Worm (Caenorhabditis elegans) whole organism, midembryonic: ENCODE measurements around the gene K07D4.6.

Experiments used
- T22C8.4 ChIP-seq: fragments of 200-800 bp; sonication (Bioruptor generic); IDR thresholded peaks from 2 replicates; pipeline ENCODE4 v1.3.6; 2022; ENCODE audit warnings: missing genetic modification characterization, missing compliant biosample characterization
- cog-1 ChIP-seq: sonication (generic microtip); optimal IDR thresholded peaks from 2 replicates; lab custom pipeline; 2016; ENCODE audit warnings: missing genetic modification characterization, missing compliant biosample characterization
- flt-1 ChIP-seq: fragments of 200-800 bp; sonication (Bioruptor generic); IDR thresholded peaks from 2 replicates; pipeline ENCODE4 v1.3.6; 2022; ENCODE audit warnings: missing genetic modification characterization, missing compliant biosample characterization
- klf-2 ChIP-seq: fragments of 200-800 bp; sonication (Bioruptor generic); conservative IDR thresholded peaks from 2 replicates; pipeline ENCODE4 v1.3.6; 2022; ENCODE audit warnings: missing genetic modification reagents, missing genetic modification characterization, missing compliant biosample characterization
- med-1 ChIP-seq: sonication (generic microtip); optimal IDR thresholded peaks from 2 replicates; lab custom pipeline; 2017; ENCODE audit warnings: missing genetic modification characterization, mild to moderate bottlenecking, missing compliant biosample characterization, antibody characterized with exemption, missing genetic modification reagents; ENCODE audit not compliant: insufficient read depth
- ref-1 ChIP-seq: fragments of 200-800 bp; sonication (Bioruptor generic); conservative IDR thresholded peaks from 2 replicates; pipeline ENCODE4 v1.3.6; 2022; ENCODE audit warnings: missing genetic modification reagents, missing genetic modification characterization, missing compliant biosample characterization
- tab-1 ChIP-seq: fragments of 200-800 bp; sonication (Bioruptor generic); IDR thresholded peaks from 2 replicates; pipeline ENCODE4 v1.3.6; 2022; ENCODE audit warnings: missing genetic modification characterization, missing compliant biosample characterization
- ztf-23 ChIP-seq: fragments of 200-800 bp; sonication (Bioruptor generic); IDR thresholded peaks from 2 replicates; pipeline ENCODE4 v1.3.6; 2022; ENCODE audit warnings: missing genetic modification reagents, missing genetic modification characterization, missing compliant biosample characterization
- ztf-29 ChIP-seq: fragments of 200-800 bp; sonication (Bioruptor generic); IDR thresholded peaks from 2 replicates; pipeline ENCODE4 v1.3.6; 2022; ENCODE audit warnings: missing genetic modification reagents, missing genetic modification characterization, missing compliant biosample characterization

Gene K07D4.6

DNA sequence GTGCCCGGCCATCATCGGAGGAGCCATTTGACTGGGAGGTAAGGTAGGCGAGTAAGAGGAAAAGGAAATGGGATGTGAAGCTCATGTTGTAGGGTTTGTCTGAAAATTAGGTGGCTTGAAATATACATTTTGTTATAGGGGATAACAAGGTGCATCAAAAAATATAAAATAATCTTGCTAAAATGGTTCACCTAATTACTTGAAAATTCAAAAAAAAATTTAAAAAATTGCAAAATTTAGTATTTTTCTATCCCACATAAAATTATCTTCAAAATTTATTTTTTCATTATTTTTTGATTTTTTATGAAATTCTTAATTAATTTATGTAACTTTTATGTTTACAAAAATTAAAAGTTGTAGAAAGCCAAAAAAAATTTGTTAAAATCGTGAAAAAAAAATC lies at the start of gene K07D4.6:
K07D4.6 (minus strand) TSS at position 101 of the 400 bp plus-strand sequence.
- no peak for TF ChIP-seq klf-2 (GFP tag; lab: Robert Waterston, UW)
- no peak for TF ChIP-seq ztf-29 (GFP tag; lab: Robert Waterston, UW)
- no peak for TF ChIP-seq tab-1
- no peak for TF ChIP-seq T22C8.4 (GFP tag; lab: Robert Waterston, UW)
- TF ChIP-seq flt-1 (GFP tag; lab: Robert Waterston, UW): no peak
- no peak for TF ChIP-seq med-1
- TF ChIP-seq ref-1: no peak
- no peak for TF ChIP-seq cog-1
- TF ChIP-seq ztf-23 (GFP tag; lab: Robert Waterston, UW): no peak

- no peak for TF ChIP-seq ref-1
- TF ChIP-seq ztf-23 (GFP tag; lab: Robert Waterston, UW): no peak
- TF ChIP-seq med-1: no peak
- TF ChIP-seq cog-1: no peak
- no peak for TF ChIP-seq ztf-29 (GFP tag; lab: Robert Waterston, UW)
- no peak for TF ChIP-seq T22C8.4 (GFP tag; lab: Robert Waterston, UW)
Observed at ce11 chrII:4068141-4068540, 49.6 kb upstream of the K07D4.6 start.

- TF ChIP-seq ztf-29 (GFP tag; lab: Robert Waterston, UW) (no peak), med-1 (no peak), tab-1 (no peak), ref-1 (no peak), klf-2 (GFP tag; lab: Robert Waterston, UW) (no peak), ztf-23 (GFP tag; lab: Robert Waterston, UW) (no peak), flt-1 (GFP tag; lab: Robert Waterston, UW) (no peak), cog-1 (no peak), T22C8.4 (GFP tag; lab: Robert Waterston, UW) (no peak)
Observed at ce11 chrII:4067258-4067657, 48.7 kb upstream of the K07D4.6 start, which contains the start of gene W06A11.1. TSS of gene W06A11.1 (plus strand) at chrII:4067558.

- TF ChIP-seq klf-2 (GFP tag; lab: Robert Waterston, UW) (no peak), tab-1 (no peak), T22C8.4 (GFP tag; lab: Robert Waterston, UW) (no peak), ztf-29 (GFP tag; lab: Robert Waterston, UW) (no peak), med-1 (no peak), ref-1 (no peak), flt-1 (GFP tag; lab: Robert Waterston, UW) (no peak), ztf-23 (GFP tag; lab: Robert Waterston, UW) (no peak), cog-1 (no peak)
Observed at ce11 chrII:4063997-4064396, 45.5 kb upstream of the K07D4.6 start, which contains the start of gene fbxb-118. TSS of gene fbxb-118 (minus strand) at chrII:4064097.

- TF ChIP-seq tab-1 (no peak), ref-1 (no peak), cog-1 (no peak), ztf-29 (GFP tag; lab: Robert Waterston, UW) (no peak), flt-1 (GFP tag; lab: Robert Waterston, UW) (no peak), ztf-23 (GFP tag; lab: Robert Waterston, UW) (no peak), klf-2 (GFP tag; lab: Robert Waterston, UW) (no peak), med-1 (no peak), T22C8.4 (GFP tag; lab: Robert Waterston, UW) (no peak)
Observed at ce11 chrII:4062477-4062876, 44.0 kb upstream of the K07D4.6 start, which contains the start of gene gadr-4. TSS of gene gadr-4 (minus strand) at chrII:4062577.

ce11 chrII:4047839-4048440 lies 29.4 kb upstream of the K07D4.6 start:
- TF ChIP-seq flt-1 (GFP tag; lab: Robert Waterston, UW): peak; percentile 56; the same call in 1 of the 2 replicates
- TF ChIP-seq klf-2 (GFP tag; lab: Robert Waterston, UW): 0 out of 2 replicates have a peak, but pooled peaks have one; percentile 55
- TF ChIP-seq ztf-23 (GFP tag; lab: Robert Waterston, UW): peak; percentile 79
- TF ChIP-seq ztf-29 (GFP tag; lab: Robert Waterston, UW): 0 out of 2 replicates have a peak, but pooled peaks have one; percentile 35

DNA sequence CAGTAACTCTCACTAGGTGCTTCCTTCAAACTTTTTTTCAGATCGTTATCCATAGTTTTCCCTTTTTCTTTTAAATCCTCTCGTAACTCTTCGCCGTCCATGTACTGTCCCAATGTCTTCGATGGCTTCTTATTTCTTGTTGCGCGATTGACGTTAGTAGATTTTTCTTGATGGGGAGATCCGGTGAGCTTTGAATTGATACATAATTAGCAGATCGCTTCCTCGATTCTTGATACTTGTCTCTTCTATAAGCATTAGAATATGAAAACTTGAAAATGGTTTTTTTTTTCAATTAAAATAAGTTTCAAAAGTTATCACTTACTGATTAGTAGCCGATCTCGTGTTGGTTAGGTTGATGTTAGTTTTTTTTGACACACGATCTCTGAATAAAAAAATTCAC lies 26.9 kb upstream of the K07D4.6 start, which contains the start of gene K07D4.2:
K07D4.2 (minus strand) TSS at position 101 of the 400 bp plus-strand sequence.
- TF ChIP-seq flt-1 (GFP tag; lab: Robert Waterston, UW) (no peak), tab-1 (no peak)

- TF ChIP-seq ztf-23 (GFP tag; lab: Robert Waterston, UW) (peak; percentile 45; the same call in 1 of the 2 replicates), cog-1 (no peak), tab-1 (peak; percentile 52; the same call in 1 of the 2 replicates), med-1 (no peak)
Observed at ce11 chrII:4044349-4044748, 25.8 kb upstream of the K07D4.6 start, which contains the start of gene rpn-11. TSS of gene rpn-11 (minus strand) at chrII:4044546.

DNA sequence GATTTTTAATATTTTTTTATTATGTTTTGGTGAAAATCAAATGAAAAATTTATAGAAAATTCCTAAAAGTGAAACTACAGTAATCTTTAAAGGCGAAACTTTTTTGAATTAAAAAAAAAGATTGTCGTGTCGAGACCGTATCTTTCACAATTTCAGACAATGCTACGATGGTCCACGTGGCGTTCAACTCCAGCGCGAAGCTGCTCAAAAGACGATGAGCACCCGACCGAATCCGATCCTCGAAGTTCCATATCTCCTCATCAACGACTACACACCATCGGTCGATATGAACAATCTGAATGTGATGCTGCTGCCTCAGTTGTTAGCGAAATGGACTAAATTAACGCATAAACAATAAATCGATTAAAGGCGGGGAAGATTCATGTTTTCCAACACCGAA lies 24.2 kb upstream of the K07D4.6 start:
- TF ChIP-seq med-1 (no peak), klf-2 (GFP tag; lab: Robert Waterston, UW) (no peak), tab-1 (no peak)

DNA sequence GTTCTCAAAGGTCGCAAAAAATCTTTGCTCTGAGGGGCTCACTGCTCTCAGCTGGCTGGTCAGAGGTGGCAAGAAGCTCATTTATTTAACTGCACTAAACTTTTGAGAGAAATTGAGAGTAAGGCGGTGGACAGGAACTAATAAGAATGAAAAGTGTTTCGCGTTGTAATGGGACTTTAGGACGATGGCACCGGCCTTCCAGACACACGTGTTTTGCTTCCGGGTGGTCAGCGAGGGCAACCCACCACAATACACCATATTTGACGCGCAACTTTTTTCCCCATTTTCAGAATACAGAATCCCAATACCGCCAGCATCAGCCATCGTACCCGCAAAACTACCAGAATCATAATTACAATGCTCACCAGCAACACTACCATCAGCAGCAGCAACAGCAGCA lies 21.5 kb upstream of the K07D4.6 start:
- TF ChIP-seq ref-1 (no peak), ztf-23 (GFP tag; lab: Robert Waterston, UW) (0 out of 2 replicates have a peak, but pooled peaks have one; percentile 36)

DNA sequence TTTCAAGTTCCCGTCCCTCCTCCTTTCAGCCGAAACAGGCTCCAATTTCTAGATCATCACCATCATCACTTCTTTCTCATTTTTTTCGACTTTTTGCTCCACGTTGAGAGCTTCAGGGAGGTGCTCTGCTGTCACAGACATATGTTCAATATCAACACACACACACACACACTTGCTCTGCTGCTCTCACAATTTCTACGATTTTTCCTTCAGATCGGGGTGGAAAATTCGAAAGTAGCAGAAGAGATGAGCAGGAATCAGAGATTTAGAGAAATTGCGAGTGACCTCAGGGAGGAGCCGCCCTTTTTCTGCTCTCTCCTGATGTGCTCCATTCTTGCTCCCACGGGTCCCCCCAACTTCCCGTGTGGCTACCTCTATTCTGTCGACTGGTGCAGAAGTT lies 20.0 kb upstream of the K07D4.6 start, which contains the start of gene pqn-48:
pqn-48 (plus strand) TSS at position 344 of the 400 bp plus-strand sequence.
- no peak for TF ChIP-seq flt-1 (GFP tag; lab: Robert Waterston, UW)
- no peak for TF ChIP-seq cog-1
- TF ChIP-seq med-1: no peak
- TF ChIP-seq klf-2 (GFP tag; lab: Robert Waterston, UW): no peak
- no peak for TF ChIP-seq ref-1
- TF ChIP-seq ztf-29 (GFP tag; lab: Robert Waterston, UW): no peak
- no peak for TF ChIP-seq T22C8.4 (GFP tag; lab: Robert Waterston, UW)
- no peak for TF ChIP-seq tab-1
- TF ChIP-seq ztf-23 (GFP tag; lab: Robert Waterston, UW): no peak
